Worm (Caenorhabditis elegans): ENCODE data around the gene C33F10.12.

DNA sequence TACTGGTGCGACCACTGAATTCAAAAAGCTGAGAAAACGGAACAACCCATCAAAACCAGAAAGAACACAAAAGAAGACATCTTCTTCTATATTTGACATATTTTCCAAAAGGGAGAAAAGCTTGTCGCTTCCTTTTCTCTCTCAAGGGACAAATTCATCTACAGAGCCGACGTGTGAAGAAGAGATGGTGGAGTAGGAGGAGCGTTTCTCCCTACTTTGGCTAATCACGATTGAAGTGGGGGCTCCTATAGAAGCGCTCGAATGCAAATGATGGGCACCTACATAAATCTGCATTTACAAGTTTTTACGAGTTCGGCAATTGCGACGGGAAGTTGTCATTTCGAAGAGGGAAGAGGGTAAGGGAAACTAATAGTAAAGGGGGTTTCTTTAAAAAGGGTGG, 31.3 kb downstream of the C33F10.12 start:
- TF ChIP-seq egl-27 (tag; optimal IDR thresholded peaks at IDR 0.05) (no peak), dsc-1 (tag; optimal IDR thresholded peaks at IDR 0.05) (no peak), skn-1 (tag; optimal IDR thresholded peaks at IDR 0.05) (no peak), ama-1 (optimal IDR thresholded peaks at IDR 0.05) (no peak), unc-86 (tag; optimal IDR thresholded peaks at IDR 0.05) (no peak), sup-37 (GFP tag; optimal IDR thresholded peaks at IDR 0.05) (no peak), nhr-237 (tag; optimal IDR thresholded peaks at IDR 0.05) (no peak), hpl-2 (GFP tag; optimal IDR thresholded peaks at IDR 0.05) (no peak), ces-1 (GFP tag; optimal IDR thresholded peaks at IDR 0.05) (no peak), F16B12.6 (tag; optimal IDR thresholded peaks at IDR 0.05) (no peak)

Measured in whole organism, L1 larva.